Fruit fly (Drosophila melanogaster) whole organism, embryonic: ENCODE data around the gene FoxL1.

Experiments used
- Asciz ChIP-seq: fragments of 200-800 bp; sonication (Bioruptor generic); optimal IDR thresholded peaks from 2 replicates; lab custom pipeline; 2017; ENCODE audit warnings: missing biosample characterization, mild to moderate bottlenecking, missing genetic modification characterization, missing genetic modification reagents
- Awh ChIP-seq: fragments of 200-800 bp; sonication (Bioruptor generic); IDR thresholded peaks from 2 replicates; pipeline ENCODE4, ENCODE4 v1.3.6; 2022; ENCODE audit warnings: missing biosample characterization, missing genetic modification characterization
- B-H1 ChIP-seq: fragments of 200-800 bp; sonication (Bioruptor generic); IDR thresholded peaks from 3 replicates; pipeline ENCODE4 v1.3.6; 2022; ENCODE audit warnings: missing biosample characterization, missing genetic modification characterization
- CG10431 ChIP-seq: fragments of 200-800 bp; sonication (Bioruptor generic); optimal IDR thresholded peaks from 3 replicates; lab custom pipeline; 2018; ENCODE audit warnings: missing biosample characterization, mild to moderate bottlenecking, missing genetic modification characterization
- CG10462 ChIP-seq: fragments of 200-800 bp; sonication (Bioruptor generic); optimal IDR thresholded peaks from 2 replicates; lab custom pipeline; 2016; ENCODE audit warnings: missing biosample characterization, missing genetic modification characterization
- CG12299 ChIP-seq: fragments of 200-800 bp; sonication (Bioruptor generic); optimal IDR thresholded peaks from 2 replicates; lab custom pipeline; 2018; ENCODE audit warnings: missing biosample characterization, mild to moderate bottlenecking, missing genetic modification characterization
- CG17186 ChIP-seq: fragments of 200-800 bp; sonication (Bioruptor generic); optimal IDR thresholded peaks from 3 replicates; lab custom pipeline; 2017; ENCODE audit warnings: missing biosample characterization, missing genetic modification reagents, missing genetic modification characterization
- CG17359 ChIP-seq: fragments of 200-800 bp; sonication (Bioruptor generic); optimal IDR thresholded peaks from 3 replicates; lab custom pipeline; 2018; ENCODE audit warnings: missing biosample characterization, mild to moderate bottlenecking, missing genetic modification characterization, moderate library complexity
- CG18262 ChIP-seq: fragments of 200-800 bp; optimal IDR thresholded peaks from 3 replicates; lab custom pipeline; 2019; ENCODE audit warnings: missing biosample characterization, mild to moderate bottlenecking, missing genetic modification characterization, moderate library complexity
- CG1832 ChIP-seq: fragments of 200-800 bp; sonication (Bioruptor generic); optimal IDR thresholded peaks from 2 replicates; lab custom pipeline; 2017; ENCODE audit warnings: missing biosample characterization, mild to moderate bottlenecking, missing genetic modification characterization, inconsistent platforms
- CG18764 ChIP-seq: fragments of 200-800 bp; sonication (Bioruptor generic); optimal IDR thresholded peaks from 3 replicates; lab custom pipeline; 2016; ENCODE audit warnings: missing biosample characterization, missing genetic modification characterization
- CG33557 ChIP-seq: fragments of 200-800 bp; sonication (Bioruptor generic); optimal IDR thresholded peaks from 2 replicates; lab custom pipeline; 2019; ENCODE audit warnings: missing biosample characterization, mild to moderate bottlenecking, missing genetic modification characterization, moderate library complexity
- CG3726 ChIP-seq: fragments of 200-800 bp; sonication (Bioruptor generic); IDR thresholded peaks from 3 replicates; pipeline ENCODE4, ENCODE4 v1.3.6; 2022; ENCODE audit warnings: missing biosample characterization, missing genetic modification characterization
- CG8359 ChIP-seq: fragments of 200-800 bp; sonication (Bioruptor generic); optimal IDR thresholded peaks from 2 replicates; lab custom pipeline; 2017; ENCODE audit warnings: missing biosample characterization, mild to moderate bottlenecking, missing genetic modification characterization, borderline replicate concordance
- CG9817 ChIP-seq: fragments of 200-800 bp; sonication (Bioruptor generic); optimal IDR thresholded peaks from 2 replicates; lab custom pipeline; 2018; ENCODE audit warnings: missing biosample characterization, mild to moderate bottlenecking, missing genetic modification characterization, moderate library complexity
- CG9876 ChIP-seq: fragments of 200-800 bp; sonication (Bioruptor generic); optimal IDR thresholded peaks from 2 replicates; lab custom pipeline; 2016; ENCODE audit warnings: missing biosample characterization, missing genetic modification characterization
- Dbx ChIP-seq: fragments of 200-800 bp; sonication (Bioruptor generic); IDR thresholded peaks from 3 replicates; pipeline ENCODE4 v1.3.6; 2022; ENCODE audit warnings: missing biosample characterization, missing genetic modification characterization
- Ets65A ChIP-seq: fragments of 200-800 bp; sonication (Bioruptor generic); peaks from one replicate; lab custom pipeline; 2016; ENCODE audit warnings: missing biosample characterization, missing genetic modification characterization
- HmgZ ChIP-seq: fragments of 200-800 bp; sonication (Bioruptor generic); optimal IDR thresholded peaks from 2 replicates; lab custom pipeline; 2018; ENCODE audit warnings: missing biosample characterization, mild to moderate bottlenecking, missing genetic modification characterization
- Oaz ChIP-seq: fragments of 200-800 bp; sonication (Bioruptor generic); IDR thresholded peaks from 2 replicates; pipeline ENCODE4 v1.3.6; 2022; ENCODE audit warnings: missing biosample characterization, missing genetic modification characterization
- Opbp ChIP-seq: fragments of 200-800 bp; sonication (Bioruptor generic); IDR thresholded peaks from 3 replicates; pipeline ENCODE4 v1.3.6; 2022; ENCODE audit warnings: missing biosample characterization, missing genetic modification characterization; ENCODE audit not compliant: partially characterized antibody
- Six4 ChIP-seq: fragments of 200-800 bp; sonication (Bioruptor generic); optimal IDR thresholded peaks from 2 replicates; lab custom pipeline; 2016; ENCODE audit warnings: missing biosample characterization, missing genetic modification characterization
- Sry-δ ChIP-seq: fragments of 200-800 bp; sonication (Bioruptor generic); optimal IDR thresholded peaks from 2 replicates; lab custom pipeline; 2016; ENCODE audit warnings: missing biosample characterization, missing genetic modification characterization
- Ssrp ChIP-seq: fragments of 200-800 bp; sonication (Bioruptor generic); optimal IDR thresholded peaks from 2 replicates; lab custom pipeline; 2018; ENCODE audit warnings: missing biosample characterization, mild to moderate bottlenecking, missing genetic modification characterization, moderate library complexity
- YL-1 ChIP-seq: fragments of 200-800 bp; sonication (Bioruptor generic); optimal IDR thresholded peaks from 3 replicates; lab custom pipeline; 2017; ENCODE audit warnings: missing biosample characterization, mild to moderate bottlenecking, missing genetic modification characterization
- amos ChIP-seq: fragments of 200-800 bp; sonication (Bioruptor generic); IDR thresholded peaks from 2 replicates; pipeline ENCODE4 v1.3.6; 2022; ENCODE audit warnings: missing biosample characterization, missing genetic modification characterization; ENCODE audit not compliant: partially characterized antibody
- chinmo ChIP-seq: fragments of 200-800 bp; sonication (Bioruptor generic); IDR thresholded peaks from 4 replicates; pipeline ENCODE4 v1.3.6; 2022; ENCODE audit warnings: missing biosample characterization, missing genetic modification characterization; ENCODE audit not compliant: partially characterized antibody
- dpn ChIP-seq, 2 experiments: fragments of 200-800 bp; sonication (Bioruptor generic); optimal IDR thresholded peaks; 3 replicates each; lab custom pipeline; 2016; ENCODE audit warnings: missing biosample characterization in 2 of 2, missing genetic modification characterization in 2 of 2
- eve ChIP-seq, 2 experiments: fragments of >200 bp; optimal IDR thresholded peaks; 2 replicates each; lab custom pipeline; 2017; ENCODE audit warnings: missing biosample characterization in 2 of 2, missing genetic modification characterization in 2 of 2
- gsb ChIP-seq: fragments of 200-800 bp; sonication (Bioruptor generic); IDR thresholded peaks from 2 replicates; pipeline ENCODE4 v1.3.6; 2022; ENCODE audit warnings: missing biosample characterization, missing genetic modification characterization
- gsb-n ChIP-seq: fragments of 200-800 bp; sonication (Bioruptor generic); optimal IDR thresholded peaks from 3 replicates; lab custom pipeline; 2018; ENCODE audit warnings: missing biosample characterization, mild to moderate bottlenecking, missing genetic modification characterization
- gt ChIP-seq: fragments of 200-800 bp; sonication (Bioruptor generic); IDR thresholded peaks from 2 replicates; pipeline ENCODE4 v1.3.6; 2022; ENCODE audit warnings: missing biosample characterization, missing genetic modification characterization
- inv ChIP-seq: fragments of 200-800 bp; sonication (Bioruptor generic); IDR thresholded peaks from 2 replicates; pipeline ENCODE4 v1.3.6; 2022; ENCODE audit warnings: missing biosample characterization, missing genetic modification characterization; ENCODE audit not compliant: partially characterized antibody
- ken ChIP-seq: fragments of 200-800 bp; sonication (Bioruptor generic); IDR thresholded peaks from 3 replicates; pipeline ENCODE4 v1.3.6; 2022; ENCODE audit warnings: missing biosample characterization, missing genetic modification characterization
- maf-S ChIP-seq: fragments of 200-800 bp; sonication (Bioruptor generic); optimal IDR thresholded peaks from 2 replicates; lab custom pipeline; 2016; ENCODE audit warnings: missing biosample characterization, missing genetic modification characterization
- mirr ChIP-seq: fragments of 200-800 bp; sonication (Bioruptor generic); optimal IDR thresholded peaks from 3 replicates; lab custom pipeline; 2018; ENCODE audit warnings: missing biosample characterization, mild to moderate bottlenecking, missing genetic modification characterization
- mld ChIP-seq: fragments of 200-800 bp; sonication (Bioruptor generic); IDR thresholded peaks from 3 replicates; pipeline ENCODE4 v1.3.6; 2022; ENCODE audit warnings: missing biosample characterization, missing genetic modification characterization; ENCODE audit not compliant: partially characterized antibody
- nmo ChIP-seq: fragments of 200-800 bp; sonication (Bioruptor generic); optimal IDR thresholded peaks from 2 replicates; lab custom pipeline; 2018; ENCODE audit warnings: missing biosample characterization, mild to moderate bottlenecking, missing genetic modification characterization, moderate library complexity
- pita ChIP-seq: fragments of 200-800 bp; sonication (Bioruptor generic); optimal IDR thresholded peaks from 2 replicates; lab custom pipeline; 2017; ENCODE audit warnings: missing biosample characterization, mild to moderate bottlenecking, missing genetic modification characterization
- ranshi ChIP-seq: fragments of 200-800 bp; sonication (Bioruptor generic); IDR thresholded peaks from 2 replicates; pipeline ENCODE4 v1.3.6; 2022; ENCODE audit warnings: missing biosample characterization, missing genetic modification characterization
- repo ChIP-seq: fragments of 200-800 bp; sonication (Bioruptor generic); optimal IDR thresholded peaks from 2 replicates; lab custom pipeline; 2016; ENCODE audit warnings: missing biosample characterization, missing genetic modification characterization
- seq ChIP-seq: fragments of 200-800 bp; sonication (Bioruptor generic); IDR thresholded peaks from 2 replicates; pipeline ENCODE4 v1.3.6; 2022; ENCODE audit warnings: missing biosample characterization, missing genetic modification characterization
- tgo ChIP-seq: fragments of 200-800 bp; sonication (Bioruptor generic); IDR thresholded peaks from 3 replicates; pipeline ENCODE4 v1.3.6; 2022; ENCODE audit warnings: missing biosample characterization, missing genetic modification characterization
- tin ChIP-seq: fragments of 200-800 bp; sonication (Bioruptor generic); optimal IDR thresholded peaks from 3 replicates; lab custom pipeline; 2016; ENCODE audit warnings: missing biosample characterization, missing genetic modification characterization
- usp ChIP-seq: fragments of >200 bp; optimal IDR thresholded peaks from 2 replicates; lab custom pipeline; 2017; ENCODE audit warnings: missing biosample characterization, missing genetic modification characterization

FoxL1 gene

dm6 chr3L:4000711-4001110, 18.0 kb upstream of the FoxL1 start (continued):
- TF ChIP-seq mld (GFP tag; lab: Robert Waterston, UW) (no peak), HmgZ (tag; lab: Kevin White, UChicago) (no peak), CG8359 (no peak), CG1832 (GFP tag; lab: Kevin White, UChicago) (no peak), CG10462 (no peak), Ssrp (tag; lab: Kevin White, UChicago) (peak; percentile 36), pita (GFP tag; lab: Kevin White, UChicago) (no peak), ranshi (no peak), Oaz (GFP tag; lab: Robert Waterston, UW) (no peak), CG18764 (GFP tag; lab: Kevin White, UChicago) (no peak), gsb (GFP tag; lab: Robert Waterston, UW) (no peak), maf-S (no peak), inv (GFP tag; lab: Robert Waterston, UW) (no peak), CG17359 (tag; lab: Kevin White, UChicago) (no peak), mirr (GFP tag; lab: Kevin White, UChicago) (no peak), eve (GFP tag; optimal IDR thresholded peaks at IDR 0.05; lab: Kevin White, UChicago) (peak in 1 of 2 experiments; percentile 73), CG33557 (GFP tag; lab: Kevin White, UChicago) (no peak), repo (no peak), seq (GFP tag; lab: Robert Waterston, UW) (no peak), CG12299 (tag; lab: Kevin White, UChicago) (no peak), Asciz (no peak), Opbp (no peak), ken (GFP tag; lab: Robert Waterston, UW) (no peak), tin (no peak), CG3726 (no peak), CG10431 (GFP tag; lab: Kevin White, UChicago) (no peak), usp (GFP tag; lab: Kevin White, UChicago) (no peak), B-H1 (GFP tag; lab: Robert Waterston, UW) (no peak), CG17186 (no peak), chinmo (GFP tag; lab: Robert Waterston, UW) (no peak), tgo (GFP tag; lab: Robert Waterston, UW) (no peak; the same call in 2 of the 3 replicates), YL-1 (no peak), CG9876 (no peak), gsb-n (tag; lab: Kevin White, UChicago) (no peak), amos (GFP tag; lab: Robert Waterston, UW) (no peak), gt (GFP tag; lab: Robert Waterston, UW) (no peak), dpn (GFP tag; optimal IDR thresholded peaks at IDR 0.05; lab: Kevin White, UChicago) (peak in 1 of 2 experiments; percentile 21), nmo (peak; percentile 49), Awh (GFP tag; lab: Robert Waterston, UW) (no peak), Ets65A (GFP tag; lab: Kevin White, UChicago) (peak; percentile 86), CG18262 (peak; percentile 44), CG9817 (tag; lab: Kevin White, UChicago) (no peak), Sry-δ (no peak), Dbx (GFP tag; lab: Robert Waterston, UW) (no peak), Six4 (no peak)
- TF ChIP-seq, all 482 proteins: peak for 86
